Worm (Caenorhabditis elegans) whole organism, L4 larva: ENCODE measurements around the gene F20D12.7.

Experiments used
- F26F4.8 ChIP-seq: fragments of 200-800 bp; sonication (Bioruptor generic); conservative IDR thresholded peaks from 2 replicates; pipeline ENCODE4 v1.3.6; 2022; ENCODE audit warnings: missing genetic modification characterization, missing compliant biosample characterization
- F44E2.7 ChIP-seq: fragments of 200-800 bp; sonication (Bioruptor generic); IDR thresholded peaks from 2 replicates; pipeline ENCODE4 v2.1.2; 2022; ENCODE audit warnings: missing genetic modification characterization, missing compliant biosample characterization
- T26A8.4 ChIP-seq: fragments of 200-800 bp; sonication (Bioruptor generic); IDR thresholded peaks from 2 replicates; pipeline ENCODE4 v1.3.6; 2022; ENCODE audit warnings: missing genetic modification characterization, missing compliant biosample characterization
- Y105C5A.15 ChIP-seq: fragments of 200-800 bp; sonication (Bioruptor generic); IDR thresholded peaks from 2 replicates; pipeline ENCODE4 v1.3.6; 2022; ENCODE audit warnings: missing genetic modification characterization, missing compliant biosample characterization
- Y75B8A.6 ChIP-seq: fragments of 200-800 bp; sonication (Bioruptor generic); IDR thresholded peaks from 2 replicates; pipeline ENCODE4 v1.3.6; 2022; ENCODE audit warnings: missing genetic modification reagents, missing genetic modification characterization, missing compliant biosample characterization
- aha-1 ChIP-seq: fragments of 150-350 bp; peaks from one replicate; lab custom pipeline; 2014; ENCODE audit warnings: missing biosample characterization, missing genetic modification characterization
- ceh-82 ChIP-seq: sonication (generic microtip); optimal IDR thresholded peaks from 2 replicates; lab custom pipeline; 2017; ENCODE audit warnings: missing biosample characterization, missing genetic modification characterization
- daf-12 ChIP-seq: fragments of 150-350 bp; optimal IDR thresholded peaks from 2 replicates; lab custom pipeline; 2014; ENCODE audit warnings: missing biosample characterization, missing genetic modification reagents, missing genetic modification characterization
- daf-16 ChIP-seq, 3 experiments: sonication (generic microtip); optimal IDR thresholded peaks; 2 replicates each; lab custom pipeline; 2016 to 2017; ENCODE audit warnings: missing genetic modification characterization in 3 of 3, missing genetic modification reagents in 3 of 3, mild to moderate bottlenecking in 2 of 3, missing compliant biosample characterization in 2 of 3, missing biosample characterization in 1 of 3, moderate library complexity in 1 of 3
- dmd-9 ChIP-seq: fragments of 200-800 bp; sonication (Bioruptor generic); IDR thresholded peaks from 2 replicates; pipeline ENCODE4 v1.3.6; 2022; ENCODE audit warnings: missing genetic modification reagents, missing genetic modification characterization, missing compliant biosample characterization
- duxl-1 ChIP-seq: sonication (generic microtip); optimal IDR thresholded peaks from 2 replicates; lab custom pipeline; 2016; ENCODE audit warnings: mild to moderate bottlenecking, missing genetic modification characterization, moderate library complexity, missing compliant biosample characterization; ENCODE audit not compliant: poor library complexity
- dve-1 ChIP-seq: sonication (generic microtip); optimal IDR thresholded peaks from 2 replicates; lab custom pipeline; 2017; ENCODE audit warnings: antibody characterized with exemption, mild to moderate bottlenecking, missing genetic modification characterization, missing compliant biosample characterization; ENCODE audit not compliant: insufficient read depth
- egl-27 ChIP-seq: sonication (generic microtip); optimal IDR thresholded peaks from 3 replicates; lab custom pipeline; 2017; ENCODE audit warnings: missing biosample characterization, missing genetic modification reagents, missing genetic modification characterization
- fkh-10 ChIP-seq: fragments of 150-350 bp; optimal IDR thresholded peaks from 2 replicates; lab custom pipeline; 2014; ENCODE audit warnings: missing biosample characterization, missing genetic modification reagents, missing genetic modification characterization
- hmg-1.1 ChIP-seq: fragments of 200-800 bp; sonication (Bioruptor generic); IDR thresholded peaks from 2 replicates; pipeline ENCODE4 v1.3.6; 2022; ENCODE audit warnings: missing genetic modification reagents, missing genetic modification characterization, missing compliant biosample characterization
- lin-13 ChIP-seq: fragments of 150-350 bp; optimal IDR thresholded peaks from 2 replicates; lab custom pipeline; 2014; ENCODE audit warnings: missing biosample characterization, missing genetic modification reagents, missing genetic modification characterization
- lin-29 ChIP-seq: fragments of 200-800 bp; sonication (Bioruptor generic); IDR thresholded peaks from 2 replicates; pipeline ENCODE4 v1.3.6; 2022; ENCODE audit warnings: missing genetic modification reagents, missing genetic modification characterization, missing compliant biosample characterization
- lin-38 ChIP-seq: fragments of 200-800 bp; sonication (Bioruptor generic); IDR thresholded peaks from 2 replicates; pipeline ENCODE4 v1.3.6; 2022; ENCODE audit warnings: missing genetic modification reagents, missing genetic modification characterization, missing compliant biosample characterization
- madf-5 ChIP-seq, 2 experiments: fragments of 200-800 bp; sonication (Bioruptor generic); IDR thresholded peaks; 2 replicates each; pipeline ENCODE4 v1.3.6; 2022; ENCODE audit warnings: missing compliant biosample characterization in 2 of 2, missing genetic modification characterization in 2 of 2
- mdl-1 ChIP-seq, 2 experiments: fragments of 150-350 bp in 1 of 2; sonication (generic microtip) in 1 of 2; optimal IDR thresholded peaks; 2 replicates each; lab custom pipeline; 2014 to 2017; ENCODE audit warnings: missing biosample characterization in 2 of 2, missing genetic modification characterization in 2 of 2
- mep-1 ChIP-seq: fragments of 150-350 bp; sonication (generic microtip); optimal IDR thresholded peaks from 3 replicates; lab custom pipeline; 2014; ENCODE audit warnings: missing biosample characterization, missing genetic modification characterization
- mes-2 ChIP-seq: sonication (generic microtip); optimal IDR thresholded peaks from 2 replicates; lab custom pipeline; 2016; ENCODE audit warnings: missing genotype, mild to moderate bottlenecking, missing genetic modification characterization, missing compliant biosample characterization; ENCODE audit not compliant: poor library complexity, severe bottlenecking
- nhr-102 ChIP-seq: sonication (generic microtip); optimal IDR thresholded peaks from 2 replicates; lab custom pipeline; 2016; ENCODE audit warnings: mild to moderate bottlenecking, missing genetic modification characterization, moderate library complexity, missing compliant biosample characterization
- nhr-111 ChIP-seq: fragments of 200-800 bp; sonication (Bioruptor generic); optimal IDR thresholded peaks from 2 replicates; lab custom pipeline; 2018; ENCODE audit warnings: mild to moderate bottlenecking, missing genetic modification characterization, missing compliant biosample characterization
- nhr-25 ChIP-seq: sonication (generic microtip); optimal IDR thresholded peaks from 2 replicates; lab custom pipeline; 2017; ENCODE audit warnings: missing genetic modification characterization, mild to moderate bottlenecking, missing compliant biosample characterization, antibody characterized with exemption, moderate library complexity, borderline replicate concordance; ENCODE audit not compliant: insufficient read depth
- nhr-42 ChIP-seq: fragments of 200-800 bp; sonication (Bioruptor generic); IDR thresholded peaks from 2 replicates; pipeline ENCODE4 v1.3.6; 2022; ENCODE audit warnings: missing genetic modification characterization, missing compliant biosample characterization
- nhr-48 ChIP-seq: sonication (generic microtip); optimal IDR thresholded peaks from 2 replicates; lab custom pipeline; 2016; ENCODE audit warnings: mild to moderate bottlenecking, missing genetic modification characterization, missing compliant biosample characterization
- pha-4 ChIP-seq, 2 experiments: fragments of 150-350 bp in 1 of 2; fragments of 200-800 bp in 1 of 2; sonication (Bioruptor generic) in 1 of 2; IDR thresholded peaks in 1 of 2; optimal IDR thresholded peaks in 1 of 2; 2 replicates each; pipeline versions ENCODE4 v1.3.6 to Lab custom; 2014 to 2022; ENCODE audit warnings: missing genetic modification characterization in 2 of 2, missing genetic modification reagents in 2 of 2, missing biosample characterization in 1 of 2, missing compliant biosample characterization in 1 of 2
- rbr-2 ChIP-seq: sonication (generic microtip); optimal IDR thresholded peaks from 2 replicates; lab custom pipeline; 2016; ENCODE audit warnings: missing genotype, missing genetic modification characterization, missing compliant biosample characterization
- snpc-1.2 ChIP-seq: fragments of 200-800 bp; sonication (Bioruptor generic); IDR thresholded peaks from 2 replicates; pipeline ENCODE4 v1.3.6; 2022; ENCODE audit warnings: missing genetic modification reagents, missing genetic modification characterization, missing compliant biosample characterization
- spr-1 ChIP-seq: sonication (generic microtip); optimal IDR thresholded peaks from 2 replicates; lab custom pipeline; 2016; ENCODE audit warnings: mild to moderate bottlenecking, missing genetic modification characterization, missing compliant biosample characterization
- spr-3 ChIP-seq: fragments of 200-800 bp; sonication (Bioruptor generic); optimal IDR thresholded peaks from 2 replicates; lab custom pipeline; 2018; ENCODE audit warnings: mild to moderate bottlenecking, missing genetic modification characterization, missing compliant biosample characterization
- tra-1 ChIP-seq: fragments of 200-800 bp; sonication (Bioruptor generic); IDR thresholded peaks from 2 replicates; pipeline ENCODE4 v1.3.6; 2022; ENCODE audit warnings: missing genetic modification reagents, missing genetic modification characterization, missing compliant biosample characterization
- unc-130 ChIP-seq: sonication (generic microtip); optimal IDR thresholded peaks from 2 replicates; lab custom pipeline; 2016; ENCODE audit warnings: missing genetic modification reagents, missing genetic modification characterization, missing compliant biosample characterization
- unc-62 ChIP-seq, 3 experiments: fragments of 150-350 bp in 1 of 3; sonication (generic microtip); optimal IDR thresholded peaks in 2 of 3; peaks in 1 of 3; 1 replicate in 1 of 3; 2 replicates in 2 of 3; lab custom pipeline; 2014 to 2017; ENCODE audit warnings: missing biosample characterization in 3 of 3, missing genetic modification characterization in 3 of 3, missing genetic modification reagents in 3 of 3, missing genotype in 1 of 3
- zfp-3 ChIP-seq: fragments of 200-800 bp; sonication (Bioruptor generic); conservative IDR thresholded peaks from 2 replicates; pipeline ENCODE4 v1.3.6; 2022; ENCODE audit warnings: missing genetic modification reagents, missing genetic modification characterization, missing compliant biosample characterization
- zip-11 ChIP-seq: fragments of 200-800 bp; sonication (Bioruptor generic); IDR thresholded peaks from 2 replicates; pipeline ENCODE4 v1.3.6; 2022; ENCODE audit warnings: missing genetic modification characterization, missing compliant biosample characterization

F20D12.7 gene

ce11 chrIV:7983728-7984346 is 45.1 kb upstream of the F20D12.7 start:
- TF ChIP-seq unc-130 (GFP tag; lab: Kevin White, UChicago) (peak; percentile 25), nhr-48 (tag; lab: Kevin White, UChicago) (peak; percentile 29), zfp-3 (GFP tag; lab: Robert Waterston, UW) (peak; percentile 67; the same call in 1 of the 2 replicates), hmg-1.1 (GFP tag; lab: Robert Waterston, UW) (0 out of 2 replicates have a peak, but pooled peaks have one; percentile 32), zip-11 (GFP tag; lab: Robert Waterston, UW) (no peak), lin-13 (peak; percentile 19), F26F4.8 (GFP tag; lab: Robert Waterston, UW) (0 out of 2 replicates have a peak, but pooled peaks have one; percentile 29), rbr-2 (tag; lab: Kevin White, UChicago) (no peak), mes-2 (tag; lab: Kevin White, UChicago) (peak; percentile 16), F44E2.7 (GFP tag; lab: Robert Waterston, UW) (no peak), fkh-10 (GFP tag; lab: Kevin White, UChicago) (no peak), nhr-42 (peak; percentile 59), T26A8.4 (GFP tag; lab: Robert Waterston, UW) (peak; percentile 75; the same call in 1 of the 2 replicates), duxl-1 (peak; percentile 47), madf-5 (GFP tag; IDR thresholded peaks at IDR 0.05; lab: Robert Waterston, UW) (no peak), unc-62 (GFP tag; optimal IDR thresholded peaks at IDR 0.05 in 1 of 2; lab: Kevin White, UChicago) (peak in 1 of 2 experiments; percentile 76), unc-62 (tag; optimal IDR thresholded peaks at IDR 0.05; lab: Kevin White, UChicago) (no peak), egl-27 (tag; lab: Kevin White, UChicago) (no peak), nhr-111 (GFP tag; lab: Kevin White, UChicago) (peak; percentile 21), daf-12 (tag; lab: Kevin White, UChicago) (no peak), nhr-102 (peak; percentile 35), mep-1 (tag; lab: Kevin White, UChicago) (peak; percentile 38), lin-38 (GFP tag; lab: Robert Waterston, UW) (peak; percentile 47), Y75B8A.6 (GFP tag; lab: Robert Waterston, UW) (peak; percentile 40; the same call in 1 of the 2 replicates), daf-16 (GFP tag; optimal IDR thresholded peaks at IDR 0.05; lab: Kevin White, UChicago) (peak in 1 of 2 experiments; percentile 14), daf-16 (tag; optimal IDR thresholded peaks at IDR 0.05; lab: Kevin White, UChicago) (peak; percentile 4), tra-1 (GFP tag; lab: Robert Waterston, UW) (0 out of 2 replicates have a peak, but pooled peaks have one; percentile 12), spr-1 (tag; lab: Kevin White, UChicago) (peak; percentile 31), aha-1 (peak; percentile 58), pha-4 (GFP tag; IDR thresholded peaks at IDR 0.05; lab: Robert Waterston, UW) (peak; percentile 34; the same call in 1 of the 2 replicates), pha-4 (tag; optimal IDR thresholded peaks at IDR 0.05; lab: Kevin White, UChicago) (no peak), dmd-9 (GFP tag; lab: Robert Waterston, UW) (0 out of 2 replicates have a peak, but pooled peaks have one; percentile 46), dve-1 (peak; percentile 35), nhr-25 (tag; lab: Kevin White, UChicago) (no peak)

DNA sequence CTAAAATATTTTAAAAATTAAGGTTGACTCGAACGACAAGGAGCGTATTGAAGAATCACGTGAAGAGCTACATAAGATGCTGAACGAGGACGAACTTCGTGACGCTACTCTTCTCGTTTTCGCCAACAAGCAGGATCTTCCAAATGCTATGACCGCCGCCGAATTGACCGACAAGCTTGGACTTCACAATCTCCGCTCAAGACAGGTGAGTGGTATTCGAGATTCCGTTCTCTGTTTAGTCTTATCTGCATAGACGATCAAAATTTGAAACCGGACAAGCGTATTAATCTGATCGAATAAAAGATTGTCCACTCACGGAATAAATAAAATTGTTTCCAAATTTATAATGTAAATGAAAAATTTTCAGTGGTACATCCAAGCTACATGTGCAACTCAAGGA is 44.3 kb upstream of the F20D12.7 start:
- TF ChIP-seq mdl-1 (tag; optimal IDR thresholded peaks at IDR 0.05; lab: Kevin White, UChicago) (no peak), nhr-111 (GFP tag; lab: Kevin White, UChicago) (no peak), nhr-42 (no peak), snpc-1.2 (GFP tag; lab: Robert Waterston, UW) (no peak), ceh-82 (tag; lab: Kevin White, UChicago) (no peak), lin-29 (no peak), aha-1 (no peak), mep-1 (tag; lab: Kevin White, UChicago) (no peak), Y105C5A.15 (no peak), dve-1 (no peak), spr-3 (no peak)
